Worm (Caenorhabditis elegans) whole organism, young adult: ENCODE data around the gene Y66D12A.30.

Experiments used
- B0261.1 ChIP-seq: sonication (generic microtip); optimal IDR thresholded peaks from 2 replicates; lab custom pipeline; 2016; ENCODE audit warnings: mild to moderate bottlenecking, missing genetic modification characterization, moderate library complexity, missing compliant biosample characterization
- D2030.7 ChIP-seq: fragments of 200-800 bp; sonication (Bioruptor generic); IDR thresholded peaks from 2 replicates; pipeline ENCODE4 v1.3.6; 2022; ENCODE audit warnings: missing genetic modification reagents, missing genetic modification characterization, missing compliant biosample characterization
- F10E7.11 ChIP-seq: sonication (generic microtip); optimal IDR thresholded peaks from 2 replicates; lab custom pipeline; 2017; ENCODE audit warnings: mild to moderate bottlenecking, missing genetic modification characterization, moderate library complexity, missing compliant biosample characterization
- F57A8.1 ChIP-seq: fragments of 200-800 bp; sonication (Bioruptor generic); optimal IDR thresholded peaks from 2 replicates; lab custom pipeline; 2018; ENCODE audit warnings: mild to moderate bottlenecking, missing genetic modification characterization, moderate library complexity, missing compliant biosample characterization
- Y56A3A.18 ChIP-seq: fragments of 200-800 bp; sonication (Bioruptor generic); IDR thresholded peaks from 2 replicates; pipeline ENCODE4 v1.3.6; 2022; ENCODE audit warnings: missing genetic modification reagents, missing genetic modification characterization, missing compliant biosample characterization
- Y79H2A.3 ChIP-seq: fragments of 200-800 bp; sonication (Bioruptor generic); conservative IDR thresholded peaks from 2 replicates; pipeline ENCODE4 v1.3.6; 2022; ENCODE audit warnings: missing genetic modification reagents, missing genetic modification characterization, missing compliant biosample characterization
- Y95B8A.8 ChIP-seq: fragments of 200-800 bp; sonication (Bioruptor generic); IDR thresholded peaks from 2 replicates; pipeline ENCODE4 v1.3.6; 2022; ENCODE audit warnings: missing genetic modification reagents, missing genetic modification characterization, missing compliant biosample characterization
- ama-1 ChIP-seq, 3 experiments: fragments of 150-350 bp in 1 of 3; sonication (generic microtip) in 2 of 3; optimal IDR thresholded peaks; 2 replicates each; lab custom pipeline; 2014 to 2018; ENCODE audit warnings: missing biosample characterization in 2 of 3, missing genetic modification characterization in 2 of 3, missing genetic modification reagents in 2 of 3
- attf-5 ChIP-seq: fragments of 200-800 bp; sonication (Bioruptor generic); optimal IDR thresholded peaks from 2 replicates; lab custom pipeline; 2018; ENCODE audit warnings: mild to moderate bottlenecking, missing genetic modification characterization, missing compliant biosample characterization
- ceh-100 ChIP-seq: fragments of 200-800 bp; sonication (Bioruptor generic); IDR thresholded peaks from 2 replicates; pipeline ENCODE4 v1.3.6; 2022; ENCODE audit warnings: missing genetic modification reagents, missing genetic modification characterization, missing compliant biosample characterization
- ceh-58 ChIP-seq: fragments of 200-800 bp; sonication (Bioruptor generic); IDR thresholded peaks from 2 replicates; pipeline ENCODE4 v1.3.6; 2022; ENCODE audit warnings: missing genetic modification characterization, missing compliant biosample characterization
- egl-44 ChIP-seq: fragments of 200-800 bp; sonication (Bioruptor generic); IDR thresholded peaks from 2 replicates; pipeline ENCODE4 v1.3.6; 2022; ENCODE audit warnings: missing genetic modification reagents, missing genetic modification characterization, missing compliant biosample characterization
- ets-4 ChIP-seq: fragments of 200-800 bp; sonication (Bioruptor generic); optimal IDR thresholded peaks from 2 replicates; lab custom pipeline; 2018; ENCODE audit warnings: mild to moderate bottlenecking, missing genetic modification characterization, missing compliant biosample characterization
- hmg-1.2 ChIP-seq: fragments of 200-800 bp; sonication (Bioruptor generic); IDR thresholded peaks from 2 replicates; pipeline ENCODE4 v1.3.6; 2022; ENCODE audit warnings: missing genetic modification reagents, missing genetic modification characterization, missing compliant biosample characterization
- hmg-20 ChIP-seq: fragments of 200-800 bp; sonication (Bioruptor generic); IDR thresholded peaks from 2 replicates; pipeline ENCODE4 v1.3.6; 2022; ENCODE audit warnings: missing genetic modification reagents, missing genetic modification characterization, missing compliant biosample characterization
- lin-26 ChIP-seq: fragments of 200-800 bp; sonication (Bioruptor generic); IDR thresholded peaks from 2 replicates; pipeline ENCODE4 v1.3.6; 2022; ENCODE audit warnings: missing genetic modification reagents, missing genetic modification characterization, missing compliant biosample characterization
- lin-40 ChIP-seq: sonication (generic microtip); optimal IDR thresholded peaks from 2 replicates; lab custom pipeline; 2016; ENCODE audit warnings: missing genetic modification characterization, mild to moderate bottlenecking, missing compliant biosample characterization, missing genotype, missing genetic modification reagents
- lsy-27 ChIP-seq: sonication (generic microtip); optimal IDR thresholded peaks from 2 replicates; lab custom pipeline; 2017; ENCODE audit warnings: missing genetic modification characterization, mild to moderate bottlenecking, missing compliant biosample characterization, antibody characterized with exemption, missing genotype, borderline replicate concordance; ENCODE audit not compliant: insufficient read depth
- madf-3 ChIP-seq: fragments of 200-800 bp; sonication (Bioruptor generic); IDR thresholded peaks from 2 replicates; pipeline ENCODE4 v1.3.6; 2022; ENCODE audit warnings: missing genetic modification reagents, missing genetic modification characterization, missing compliant biosample characterization
- madf-6 ChIP-seq: fragments of 200-800 bp; sonication (Bioruptor generic); IDR thresholded peaks from 2 replicates; pipeline ENCODE4 v1.3.6; 2022; ENCODE audit warnings: missing genetic modification reagents, missing genetic modification characterization, missing compliant biosample characterization
- mcd-1 ChIP-seq: fragments of 200-800 bp; sonication (Bioruptor generic); IDR thresholded peaks from 2 replicates; pipeline ENCODE4 v1.3.6; 2022; ENCODE audit warnings: missing genetic modification reagents, missing genetic modification characterization, missing compliant biosample characterization
- nfyb-1 ChIP-seq: fragments of 200-800 bp; sonication (Bioruptor generic); IDR thresholded peaks from 2 replicates; pipeline ENCODE4 v1.3.6; 2022; ENCODE audit warnings: missing genetic modification reagents, missing genetic modification characterization, missing compliant biosample characterization
- nhr-120 ChIP-seq: fragments of 200-800 bp; sonication (Bioruptor generic); IDR thresholded peaks from 2 replicates; pipeline ENCODE4 v1.3.6; 2022; ENCODE audit warnings: missing genetic modification characterization, missing compliant biosample characterization
- pbrm-1 ChIP-seq: fragments of 200-800 bp; sonication (Bioruptor generic); IDR thresholded peaks from 2 replicates; pipeline ENCODE4 v1.3.6; 2022; ENCODE audit warnings: missing genetic modification reagents, missing genetic modification characterization, missing compliant biosample characterization
- rec-8 ChIP-seq, 2 experiments: sonication (generic microtip); optimal IDR thresholded peaks; 2 replicates each; lab custom pipeline; 2016; ENCODE audit warnings: mild to moderate bottlenecking in 2 of 2, missing genetic modification characterization in 2 of 2, missing genetic modification reagents in 2 of 2, missing genotype in 2 of 2, missing biosample characterization in 1 of 2, missing compliant biosample characterization in 1 of 2, moderate library complexity in 1 of 2
- rpc-1 ChIP-seq, 2 experiments: fragments of 150-350 bp in 1 of 2; sonication (generic microtip) in 1 of 2; optimal IDR thresholded peaks; 2 replicates each; lab custom pipeline; 2014 to 2018; ENCODE audit warnings: missing biosample characterization in 1 of 2, missing genetic modification characterization in 1 of 2, missing genetic modification reagents in 1 of 2, missing genotype in 1 of 2
- tbp1 ChIP-seq: fragments of 200-800 bp; sonication (Bioruptor generic); optimal IDR thresholded peaks from 2 replicates; lab custom pipeline; 2018; ENCODE audit warnings: mild to moderate bottlenecking, missing genetic modification characterization, missing compliant biosample characterization
- unc-62 ChIP-seq: fragments of 150-350 bp; optimal IDR thresholded peaks from 2 replicates; lab custom pipeline; 2014; ENCODE audit warnings: missing biosample characterization, missing genetic modification reagents, missing genetic modification characterization
- xnd-1 ChIP-seq: sonication (generic microtip); optimal IDR thresholded peaks from 2 replicates; lab custom pipeline; 2016; ENCODE audit warnings: missing genotype, missing genetic modification reagents, missing genetic modification characterization, missing compliant biosample characterization
- zim-3 ChIP-seq: sonication (generic microtip); optimal IDR thresholded peaks from 2 replicates; lab custom pipeline; 2017; ENCODE audit warnings: mild to moderate bottlenecking, missing genetic modification characterization, moderate library complexity, missing compliant biosample characterization
- ztf-25 ChIP-seq: fragments of 200-800 bp; sonication (Bioruptor generic); IDR thresholded peaks from 2 replicates; pipeline ENCODE4 v1.3.6; 2022; ENCODE audit warnings: missing genetic modification reagents, missing genetic modification characterization, missing compliant biosample characterization
- ztf-26 ChIP-seq: sonication (generic microtip); optimal IDR thresholded peaks from 2 replicates; lab custom pipeline; 2017; ENCODE audit warnings: missing genetic modification characterization, missing compliant biosample characterization

The Y66D12A.30 gene

ce11 chrIII:11590255-11590654 lies 19.4 kb upstream of the Y66D12A.30 start:
- peak; percentile 72 for TF ChIP-seq mcd-1 (GFP tag; lab: Robert Waterston, UW)
- peak; percentile 85 for TF ChIP-seq ceh-100 (GFP tag; lab: Robert Waterston, UW)
- no peak for TF ChIP-seq rpc-1 (optimal IDR thresholded peaks at IDR 0.05; lab: Kevin White, UChicago)
- no peak for TF ChIP-seq rpc-1 (tag; optimal IDR thresholded peaks at IDR 0.05; lab: Kevin White, UChicago)
- TF ChIP-seq ceh-58 (GFP tag; lab: Robert Waterston, UW), result no peak

- TF ChIP-seq Y56A3A.18 (GFP tag; lab: Robert Waterston, UW) (no peak), unc-62 (GFP tag; lab: Kevin White, UChicago) (no peak), ets-4 (GFP tag; lab: Kevin White, UChicago) (no peak)
Observed at ce11 chrIII:11592096-11592495, 17.6 kb upstream of the Y66D12A.30 start.

- no peak for TF ChIP-seq ama-1 (optimal IDR thresholded peaks at IDR 0.05; lab: Kevin White, UChicago)
- no peak for TF ChIP-seq ama-1 (GFP tag; optimal IDR thresholded peaks at IDR 0.05; lab: Kevin White, UChicago)
- TF ChIP-seq attf-5 (GFP tag; lab: Kevin White, UChicago), result no peak
- TF ChIP-seq F57A8.1, result no peak
- TF ChIP-seq D2030.7, result no peak
- TF ChIP-seq lin-40, result no peak
- no peak for TF ChIP-seq zim-3 (tag; lab: Kevin White, UChicago)
- TF ChIP-seq hmg-1.2 (GFP tag; lab: Robert Waterston, UW), result no peak
- TF ChIP-seq xnd-1, result no peak
- no peak for TF ChIP-seq ztf-26 (tag; lab: Kevin White, UChicago)
- no peak for TF ChIP-seq rec-8 (tag; optimal IDR thresholded peaks at IDR 0.05; lab: Kevin White, UChicago)
- no peak for TF ChIP-seq B0261.1 (tag; lab: Kevin White, UChicago)
- no peak for TF ChIP-seq ceh-100 (GFP tag; lab: Robert Waterston, UW)
- TF ChIP-seq pbrm-1 (GFP tag; lab: Robert Waterston, UW), result no peak
- TF ChIP-seq lsy-27 (tag; lab: Kevin White, UChicago), result no peak
- no peak for TF ChIP-seq Y79H2A.3 (GFP tag; lab: Robert Waterston, UW)
- TF ChIP-seq F10E7.11 (tag; lab: Kevin White, UChicago), result no peak
- no peak for TF ChIP-seq hmg-20
Observed at ce11 chrIII:11607870-11608269, 1.8 kb upstream of the Y66D12A.30 start, which contains the start of gene Y66D12A.1. Gene Y66D12A.1, plus strand, starts transcription at chrIII:11608170.

ce11 chrIII:11608970-11609369 lies 698 bp upstream of the Y66D12A.30 start:
- TF ChIP-seq D2030.7, result peak; percentile 49; the same call in 1 of the 2 replicates
- TF ChIP-seq hmg-1.2 (GFP tag; lab: Robert Waterston, UW), result peak; percentile 33; the same call in 1 of the 2 replicates
- peak; percentile 72 for TF ChIP-seq tbp1 (GFP tag; lab: Kevin White, UChicago)
- TF ChIP-seq egl-44 (GFP tag; lab: Robert Waterston, UW), result peak; percentile 73; the same call in 1 of the 2 replicates
- TF ChIP-seq lin-26 (GFP tag; lab: Robert Waterston, UW), result peak; percentile 83
- 0 out of 2 replicates have a peak, but pooled peaks have one; percentile 40 for TF ChIP-seq nfyb-1 (GFP tag; lab: Robert Waterston, UW)
- TF ChIP-seq ceh-100 (GFP tag; lab: Robert Waterston, UW), result 0 out of 2 replicates have a peak, but pooled peaks have one; percentile 13
- 0 out of 2 replicates have a peak, but pooled peaks have one; percentile 43 for TF ChIP-seq Y95B8A.8 (GFP tag; lab: Robert Waterston, UW)
- TF ChIP-seq madf-3 (GFP tag; lab: Robert Waterston, UW), result 0 out of 2 replicates have a peak, but pooled peaks have one; percentile 4
- peak; percentile 51 for TF ChIP-seq madf-6
- peak; percentile 43 for TF ChIP-seq B0261.1 (tag; lab: Kevin White, UChicago)
- peak; percentile 55; the same call in 1 of the 2 replicates for TF ChIP-seq ztf-25 (GFP tag; lab: Robert Waterston, UW)
- 0 out of 2 replicates have a peak, but pooled peaks have one; percentile 31 for TF ChIP-seq nhr-120
- TF ChIP-seq rpc-1 (optimal IDR thresholded peaks at IDR 0.05; lab: Kevin White, UChicago), result peak; percentile 19
- TF ChIP-seq rpc-1 (tag; optimal IDR thresholded peaks at IDR 0.05; lab: Kevin White, UChicago), result peak; percentile 64
- TF ChIP-seq, all 124 proteins: peak for 14; not testable (repeated sequence) for 110
